Worm (Caenorhabditis elegans): ENCODE data around the gene cwn-1.

Gene cwn-1

ce11 chrII:151495-151894 lies 18.1 kb upstream of the cwn-1 start:
- TF ChIP-seq ama-1 (optimal IDR thresholded peaks at IDR 0.05) (no peak), B0310.2 (tag; optimal IDR thresholded peaks at IDR 0.05) (no peak), hmg-4 (GFP tag; optimal IDR thresholded peaks at IDR 0.05) (no peak), flt-1 (GFP tag; IDR thresholded peaks at IDR 0.05) (no peak), ets-7 (tag; optimal IDR thresholded peaks at IDR 0.05) (no peak), scrt-1 (GFP tag; IDR thresholded peaks at IDR 0.05) (no peak), hnd-1 (tag; optimal IDR thresholded peaks at IDR 0.05) (no peak), hmbx-1 (tag; optimal IDR thresholded peaks at IDR 0.05) (no peak), tbx-11 (GFP tag; IDR thresholded peaks at IDR 0.05) (no peak), sea-1 (GFP tag; conservative IDR thresholded peaks at IDR 0.05) (no peak), ceh-36 (tag; optimal IDR thresholded peaks at IDR 0.05) (no peak), ceh-13 (GFP tag; optimal IDR thresholded peaks at IDR 0.05) (no peak), aly-1 (tag; optimal IDR thresholded peaks at IDR 0.05) (no peak), tra-4 (tag; optimal IDR thresholded peaks at IDR 0.05) (no peak), F13C5.2 (tag; optimal IDR thresholded peaks at IDR 0.05) (no peak), tbx-37 (GFP tag; conservative IDR thresholded peaks at IDR 0.05) (no peak), pes-1 (GFP tag; IDR thresholded peaks at IDR 0.05) (no peak)

ce11 chrII:146933-147332 lies 13.5 kb upstream of the cwn-1 start, which contains the start of gene T25D3.4:
TSS of gene T25D3.4 (plus strand) at chrII:147233.
- no peak for TF ChIP-seq tbx-11 (GFP tag; IDR thresholded peaks at IDR 0.05)

- TF ChIP-seq sea-1 (GFP tag; conservative IDR thresholded peaks at IDR 0.05) (no peak), ama-1 (optimal IDR thresholded peaks at IDR 0.05) (no peak), F13C5.2 (tag; optimal IDR thresholded peaks at IDR 0.05) (no peak), ceh-13 (GFP tag; optimal IDR thresholded peaks at IDR 0.05) (no peak), ceh-36 (tag; optimal IDR thresholded peaks at IDR 0.05) (no peak), tbx-11 (GFP tag; IDR thresholded peaks at IDR 0.05) (no peak), hmg-4 (GFP tag; optimal IDR thresholded peaks at IDR 0.05) (no peak), aly-1 (tag; optimal IDR thresholded peaks at IDR 0.05) (no peak), B0310.2 (tag; optimal IDR thresholded peaks at IDR 0.05) (no peak), pes-1 (GFP tag; IDR thresholded peaks at IDR 0.05) (no peak), hmbx-1 (tag; optimal IDR thresholded peaks at IDR 0.05) (no peak), hnd-1 (tag; optimal IDR thresholded peaks at IDR 0.05) (no peak), tbx-37 (GFP tag; conservative IDR thresholded peaks at IDR 0.05) (no peak), scrt-1 (GFP tag; IDR thresholded peaks at IDR 0.05) (no peak), tra-4 (tag; optimal IDR thresholded peaks at IDR 0.05) (no peak)
These were observed 1.8 kb upstream of the cwn-1 start, which contains the start of gene K10B4.1 for ce11 chrII:135166-135565. TSS of gene K10B4.1 (plus strand) at chrII:135466.

- TF ChIP-seq hmg-4 (GFP tag; optimal IDR thresholded peaks at IDR 0.05) = no peak
- TF ChIP-seq B0310.2 (tag; optimal IDR thresholded peaks at IDR 0.05) = no peak
- TF ChIP-seq aly-1 (tag; optimal IDR thresholded peaks at IDR 0.05) = no peak
- no peak for TF ChIP-seq pes-1 (GFP tag; IDR thresholded peaks at IDR 0.05)
These were observed 3.6 kb downstream of the cwn-1 start for ce11 chrII:129770-130169.

- TF ChIP-seq pes-1 (GFP tag; IDR thresholded peaks at IDR 0.05) (no peak), scrt-1 (GFP tag; IDR thresholded peaks at IDR 0.05) (no peak), sea-1 (GFP tag; conservative IDR thresholded peaks at IDR 0.05) (no peak), ceh-13 (GFP tag; optimal IDR thresholded peaks at IDR 0.05) (no peak), tra-4 (tag; optimal IDR thresholded peaks at IDR 0.05) (no peak), hmbx-1 (tag; optimal IDR thresholded peaks at IDR 0.05) (no peak), hnd-1 (tag; optimal IDR thresholded peaks at IDR 0.05) (no peak), flt-1 (GFP tag; IDR thresholded peaks at IDR 0.05) (no peak), ceh-36 (tag; optimal IDR thresholded peaks at IDR 0.05) (no peak), B0310.2 (tag; optimal IDR thresholded peaks at IDR 0.05) (no peak), ets-7 (tag; optimal IDR thresholded peaks at IDR 0.05) (no peak), tbx-37 (GFP tag; conservative IDR thresholded peaks at IDR 0.05) (no peak), ama-1 (optimal IDR thresholded peaks at IDR 0.05) (no peak), tbx-11 (GFP tag; IDR thresholded peaks at IDR 0.05) (no peak), F13C5.2 (tag; optimal IDR thresholded peaks at IDR 0.05) (no peak), hmg-4 (GFP tag; optimal IDR thresholded peaks at IDR 0.05) (no peak), aly-1 (tag; optimal IDR thresholded peaks at IDR 0.05) (no peak)
These were observed 4.5 kb downstream of the cwn-1 start, which contains the start of gene srd-3 for ce11 chrII:128929-129328. TSS of gene srd-3 (minus strand) at chrII:129029.

ce11 chrII:124904-125303 lies 8.5 kb downstream of the cwn-1 start, which contains the start of gene nmur-2:
TSS of gene nmur-2 (minus strand) at chrII:125004.
- TF ChIP-seq tbx-37 (GFP tag; conservative IDR thresholded peaks at IDR 0.05) (no peak), sea-1 (GFP tag; conservative IDR thresholded peaks at IDR 0.05) (no peak), F13C5.2 (tag; optimal IDR thresholded peaks at IDR 0.05) (no peak), tra-4 (tag; optimal IDR thresholded peaks at IDR 0.05) (no peak), ets-7 (tag; optimal IDR thresholded peaks at IDR 0.05) (no peak), B0310.2 (tag; optimal IDR thresholded peaks at IDR 0.05) (no peak), ama-1 (optimal IDR thresholded peaks at IDR 0.05) (no peak), aly-1 (tag; optimal IDR thresholded peaks at IDR 0.05) (no peak), pes-1 (GFP tag; IDR thresholded peaks at IDR 0.05) (no peak), hnd-1 (tag; optimal IDR thresholded peaks at IDR 0.05) (no peak), hmg-4 (GFP tag; optimal IDR thresholded peaks at IDR 0.05) (no peak), ceh-13 (GFP tag; optimal IDR thresholded peaks at IDR 0.05) (no peak), tbx-11 (GFP tag; IDR thresholded peaks at IDR 0.05) (no peak), flt-1 (GFP tag; IDR thresholded peaks at IDR 0.05) (no peak), scrt-1 (GFP tag; IDR thresholded peaks at IDR 0.05) (no peak), hmbx-1 (tag; optimal IDR thresholded peaks at IDR 0.05) (no peak), ceh-36 (tag; optimal IDR thresholded peaks at IDR 0.05) (no peak)

ce11 chrII:122494-122893 lies 10.9 kb downstream of the cwn-1 start:
- TF ChIP-seq sea-1 (GFP tag; conservative IDR thresholded peaks at IDR 0.05) (no peak), aly-1 (tag; optimal IDR thresholded peaks at IDR 0.05) (no peak), hmg-4 (GFP tag; optimal IDR thresholded peaks at IDR 0.05) (no peak), flt-1 (GFP tag; IDR thresholded peaks at IDR 0.05) (no peak), ceh-36 (tag; optimal IDR thresholded peaks at IDR 0.05) (no peak)

- TF ChIP-seq F13C5.2 (tag; optimal IDR thresholded peaks at IDR 0.05) = no peak
- TF ChIP-seq scrt-1 (GFP tag; IDR thresholded peaks at IDR 0.05) = no peak
- no peak for TF ChIP-seq ceh-13 (GFP tag; optimal IDR thresholded peaks at IDR 0.05)
- no peak for TF ChIP-seq ama-1 (optimal IDR thresholded peaks at IDR 0.05)
- no peak for TF ChIP-seq sea-1 (GFP tag; conservative IDR thresholded peaks at IDR 0.05)
- TF ChIP-seq ceh-36 (tag; optimal IDR thresholded peaks at IDR 0.05) = no peak
- TF ChIP-seq tbx-11 (GFP tag; IDR thresholded peaks at IDR 0.05) = no peak
- no peak for TF ChIP-seq ets-7 (tag; optimal IDR thresholded peaks at IDR 0.05)
These were observed 11.4 kb downstream of the cwn-1 start for ce11 chrII:122008-122407.

Measured in whole organism, early embryonic.